Worm (Caenorhabditis elegans) whole organism, young adult: ENCODE results near the gene clec-55.

ENCODE experiments used
- B0261.1 ChIP-seq: sonication (generic microtip); optimal IDR thresholded peaks from 2 replicates; lab custom pipeline; 2016; ENCODE audit warnings: mild to moderate bottlenecking, missing genetic modification characterization, moderate library complexity, missing compliant biosample characterization
- B0336.3 ChIP-seq: fragments of 200-800 bp; sonication (Bioruptor generic); IDR thresholded peaks from 2 replicates; pipeline ENCODE4 v1.3.6; 2022; ENCODE audit warnings: missing genetic modification characterization, missing compliant biosample characterization
- D2030.7 ChIP-seq: fragments of 200-800 bp; sonication (Bioruptor generic); IDR thresholded peaks from 2 replicates; pipeline ENCODE4 v1.3.6; 2022; ENCODE audit warnings: missing genetic modification reagents, missing genetic modification characterization, missing compliant biosample characterization
- F23B12.7 ChIP-seq: sonication (generic microtip); optimal IDR thresholded peaks from 2 replicates; lab custom pipeline; 2017; ENCODE audit warnings: missing genetic modification characterization, mild to moderate bottlenecking, missing compliant biosample characterization, antibody characterized with exemption, moderate library complexity; ENCODE audit not compliant: insufficient read depth
- F33H1.4 ChIP-seq: fragments of 200-800 bp; sonication (Bioruptor generic); IDR thresholded peaks from 2 replicates; pipeline ENCODE4 v1.3.6; 2022; ENCODE audit warnings: missing genetic modification reagents, missing genetic modification characterization, missing compliant biosample characterization
- F39B2.1 ChIP-seq: fragments of 200-800 bp; sonication (Bioruptor generic); IDR thresholded peaks from 2 replicates; pipeline ENCODE4 v1.3.6; 2022; ENCODE audit warnings: missing genetic modification reagents, missing genetic modification characterization, missing compliant biosample characterization
- K11D2.4 ChIP-seq: fragments of 200-800 bp; sonication (Bioruptor generic); IDR thresholded peaks from 2 replicates; pipeline ENCODE4 v1.3.6; 2022; ENCODE audit warnings: missing genetic modification reagents, missing genetic modification characterization, missing compliant biosample characterization
- Y53F4B.3 ChIP-seq: fragments of 200-800 bp; sonication (Bioruptor generic); IDR thresholded peaks from 2 replicates; pipeline ENCODE4 v1.3.6; 2022; ENCODE audit warnings: missing genetic modification reagents, missing genetic modification characterization, missing compliant biosample characterization
- Y53G8AR.9 ChIP-seq: fragments of 200-800 bp; sonication (Bioruptor generic); conservative IDR thresholded peaks from 2 replicates; pipeline ENCODE4 v1.3.6; 2022; ENCODE audit warnings: missing genetic modification reagents, missing genetic modification characterization, missing compliant biosample characterization
- Y79H2A.3 ChIP-seq: fragments of 200-800 bp; sonication (Bioruptor generic); conservative IDR thresholded peaks from 2 replicates; pipeline ENCODE4 v1.3.6; 2022; ENCODE audit warnings: missing genetic modification reagents, missing genetic modification characterization, missing compliant biosample characterization
- Y95B8A.8 ChIP-seq: fragments of 200-800 bp; sonication (Bioruptor generic); IDR thresholded peaks from 2 replicates; pipeline ENCODE4 v1.3.6; 2022; ENCODE audit warnings: missing genetic modification reagents, missing genetic modification characterization, missing compliant biosample characterization
- attf-3 ChIP-seq: fragments of 200-800 bp; sonication (Bioruptor generic); conservative IDR thresholded peaks from 2 replicates; pipeline ENCODE4 v1.3.6; 2022; ENCODE audit warnings: missing genetic modification reagents, missing genetic modification characterization, missing compliant biosample characterization
- ccch-3 ChIP-seq: fragments of 200-800 bp; sonication (Bioruptor generic); optimal IDR thresholded peaks from 2 replicates; lab custom pipeline; 2018; ENCODE audit warnings: mild to moderate bottlenecking, missing genetic modification characterization, missing compliant biosample characterization
- cebp-2 ChIP-seq: fragments of 200-800 bp; sonication (Bioruptor generic); IDR thresholded peaks from 2 replicates; pipeline ENCODE4 v1.3.6; 2022; ENCODE audit warnings: missing genetic modification characterization, missing compliant biosample characterization
- dox-1 ChIP-seq: fragments of 200-800 bp; sonication (Bioruptor generic); IDR thresholded peaks from 2 replicates; pipeline ENCODE4 v1.3.6; 2022; ENCODE audit warnings: missing genetic modification reagents, missing genetic modification characterization, missing compliant biosample characterization
- dpff-1 ChIP-seq: sonication (generic microtip); optimal IDR thresholded peaks from 2 replicates; lab custom pipeline; 2017; ENCODE audit warnings: mild to moderate bottlenecking, missing genetic modification characterization, missing compliant biosample characterization
- efl-1 ChIP-seq: fragments of 150-350 bp; optimal IDR thresholded peaks from 2 replicates; lab custom pipeline; 2014; ENCODE audit warnings: missing biosample characterization, missing genetic modification reagents, missing genetic modification characterization
- egrh-3 ChIP-seq: fragments of 200-800 bp; sonication (Bioruptor generic); IDR thresholded peaks from 2 replicates; pipeline ENCODE4 v1.3.6; 2022; ENCODE audit warnings: missing genetic modification reagents, missing genetic modification characterization, missing compliant biosample characterization
- ekl-4 ChIP-seq: fragments of 200-800 bp; sonication (Bioruptor generic); IDR thresholded peaks from 2 replicates; pipeline ENCODE4 v1.3.6; 2022; ENCODE audit warnings: missing genetic modification reagents, missing genetic modification characterization, missing compliant biosample characterization
- him-1 ChIP-seq: sonication (generic microtip); optimal IDR thresholded peaks from 2 replicates; lab custom pipeline; 2016; ENCODE audit warnings: missing genotype, missing genetic modification reagents, missing genetic modification characterization, missing compliant biosample characterization
- hmg-1.2 ChIP-seq: fragments of 200-800 bp; sonication (Bioruptor generic); IDR thresholded peaks from 2 replicates; pipeline ENCODE4 v1.3.6; 2022; ENCODE audit warnings: missing genetic modification reagents, missing genetic modification characterization, missing compliant biosample characterization
- hmg-20 ChIP-seq: fragments of 200-800 bp; sonication (Bioruptor generic); IDR thresholded peaks from 2 replicates; pipeline ENCODE4 v1.3.6; 2022; ENCODE audit warnings: missing genetic modification reagents, missing genetic modification characterization, missing compliant biosample characterization
- hrde-1 ChIP-seq: sonication (generic microtip); optimal IDR thresholded peaks from 2 replicates; lab custom pipeline; 2016; ENCODE audit warnings: missing genetic modification characterization, mild to moderate bottlenecking, missing compliant biosample characterization, moderate library complexity, missing genotype, missing genetic modification reagents, borderline replicate concordance
- lin-54 ChIP-seq: fragments of 200-800 bp; sonication (Bioruptor generic); optimal IDR thresholded peaks from 2 replicates; lab custom pipeline; 2018; ENCODE audit warnings: mild to moderate bottlenecking, missing genetic modification characterization, missing compliant biosample characterization
- madf-6 ChIP-seq: fragments of 200-800 bp; sonication (Bioruptor generic); IDR thresholded peaks from 2 replicates; pipeline ENCODE4 v1.3.6; 2022; ENCODE audit warnings: missing genetic modification reagents, missing genetic modification characterization, missing compliant biosample characterization
- madf-8 ChIP-seq: fragments of 200-800 bp; sonication (Bioruptor generic); conservative IDR thresholded peaks from 2 replicates; pipeline ENCODE4 v1.3.6; 2022; ENCODE audit warnings: missing genetic modification reagents, missing genetic modification characterization, missing compliant biosample characterization
- mcd-1 ChIP-seq: fragments of 200-800 bp; sonication (Bioruptor generic); IDR thresholded peaks from 2 replicates; pipeline ENCODE4 v1.3.6; 2022; ENCODE audit warnings: missing genetic modification reagents, missing genetic modification characterization, missing compliant biosample characterization
- nfyb-1 ChIP-seq: fragments of 200-800 bp; sonication (Bioruptor generic); IDR thresholded peaks from 2 replicates; pipeline ENCODE4 v1.3.6; 2022; ENCODE audit warnings: missing genetic modification reagents, missing genetic modification characterization, missing compliant biosample characterization
- nhr-90 ChIP-seq: sonication (generic microtip); optimal IDR thresholded peaks from 2 replicates; lab custom pipeline; 2016; ENCODE audit warnings: missing genotype, mild to moderate bottlenecking, missing genetic modification characterization, missing compliant biosample characterization
- pbrm-1 ChIP-seq: fragments of 200-800 bp; sonication (Bioruptor generic); IDR thresholded peaks from 2 replicates; pipeline ENCODE4 v1.3.6; 2022; ENCODE audit warnings: missing genetic modification reagents, missing genetic modification characterization, missing compliant biosample characterization
- rcor-1 ChIP-seq: fragments of 200-800 bp; sonication (Bioruptor generic); IDR thresholded peaks from 2 replicates; pipeline ENCODE4 v1.3.6; 2022; ENCODE audit warnings: missing genetic modification reagents, missing genetic modification characterization, missing compliant biosample characterization
- repo-1 ChIP-seq: sonication (generic microtip); optimal IDR thresholded peaks from 2 replicates; lab custom pipeline; 2017; ENCODE audit warnings: mild to moderate bottlenecking, missing genetic modification characterization, missing compliant biosample characterization
- sdz-38 ChIP-seq: sonication (generic microtip); optimal IDR thresholded peaks from 2 replicates; lab custom pipeline; 2016; ENCODE audit warnings: missing genotype, missing genetic modification characterization, missing compliant biosample characterization
- sea-2 ChIP-seq: fragments of 200-800 bp; sonication (Bioruptor generic); IDR thresholded peaks from 2 replicates; pipeline ENCODE4 v1.3.6; 2022; ENCODE audit warnings: missing genetic modification characterization, missing compliant biosample characterization
- snpc-1.1 ChIP-seq: sonication (generic microtip); optimal IDR thresholded peaks from 2 replicates; lab custom pipeline; 2017; ENCODE audit warnings: missing genetic modification characterization, mild to moderate bottlenecking, missing compliant biosample characterization, antibody characterized with exemption, moderate library complexity, missing genotype, missing genetic modification reagents; ENCODE audit not compliant: insufficient read depth
- snpc-3.4 ChIP-seq: sonication (generic microtip); optimal IDR thresholded peaks from 2 replicates; lab custom pipeline; 2017; ENCODE audit warnings: missing genetic modification characterization, mild to moderate bottlenecking, missing compliant biosample characterization, antibody characterized with exemption, moderate library complexity, missing genotype, missing genetic modification reagents
- snpc-4 ChIP-seq, 5 experiments: fragments of 150-350 bp in 1 of 5; sonication (generic microtip) in 4 of 5; optimal IDR thresholded peaks; 2 replicates each; lab custom pipeline; 2014 to 2018; ENCODE audit warnings: missing genetic modification characterization in 5 of 5, missing biosample characterization in 3 of 5, antibody characterized with exemption in 2 of 5, mild to moderate bottlenecking in 2 of 5, missing compliant biosample characterization in 2 of 5, missing genotype in 2 of 5, moderate library complexity in 2 of 5, missing genetic modification reagents in 1 of 5
- tlf-1 ChIP-seq: fragments of 200-800 bp; sonication (Bioruptor generic); optimal IDR thresholded peaks from 2 replicates; lab custom pipeline; 2018; ENCODE audit warnings: mild to moderate bottlenecking, missing genetic modification characterization, missing compliant biosample characterization
- xnd-1 ChIP-seq: sonication (generic microtip); optimal IDR thresholded peaks from 2 replicates; lab custom pipeline; 2016; ENCODE audit warnings: missing genotype, missing genetic modification reagents, missing genetic modification characterization, missing compliant biosample characterization
- zfh-2 ChIP-seq: fragments of 200-800 bp; sonication (Bioruptor generic); conservative IDR thresholded peaks from 2 replicates; pipeline ENCODE4 v1.3.6; 2022; ENCODE audit warnings: missing genetic modification reagents, missing genetic modification characterization, missing compliant biosample characterization
- ztf-26 ChIP-seq: sonication (generic microtip); optimal IDR thresholded peaks from 2 replicates; lab custom pipeline; 2017; ENCODE audit warnings: missing genetic modification characterization, missing compliant biosample characterization
- ztf-6 ChIP-seq: fragments of 200-800 bp; sonication (Bioruptor generic); IDR thresholded peaks from 2 replicates; pipeline ENCODE4 v1.3.6; 2022; ENCODE audit warnings: missing genetic modification reagents, missing genetic modification characterization, missing compliant biosample characterization

clec-55 gene

ce11 chrV:14460122-14460521, 19.0 kb upstream of the clec-55 start:
- peak; percentile 5 for TF ChIP-seq xnd-1
- TF ChIP-seq Y53F4B.3 (GFP tag; lab: Robert Waterston, UW) = no peak
- TF ChIP-seq sdz-38 (tag; lab: Kevin White, UChicago) = no peak
- 0 out of 2 replicates have a peak, but pooled peaks have one; percentile 11 for TF ChIP-seq F33H1.4 (GFP tag; lab: Robert Waterston, UW)
- TF ChIP-seq madf-6 = 0 out of 2 replicates have a peak, but pooled peaks have one; percentile 28
- TF ChIP-seq B0336.3 (GFP tag; lab: Robert Waterston, UW) = no peak
- no peak for TF ChIP-seq dox-1
- TF ChIP-seq lin-54 (GFP tag; lab: Kevin White, UChicago) = peak; percentile 9
- TF ChIP-seq sea-2 = no peak
- peak; percentile 17 for TF ChIP-seq him-1
- no peak for TF ChIP-seq ekl-4 (GFP tag; lab: Robert Waterston, UW)
- TF ChIP-seq snpc-4 (GFP tag; optimal IDR thresholded peaks at IDR 0.05; lab: Kevin White, UChicago) = no peak
- TF ChIP-seq snpc-4 (tag; optimal IDR thresholded peaks at IDR 0.05; lab: Kevin White, UChicago) = peak in 1 of 4 experiments; percentile 13
- TF ChIP-seq hrde-1 = peak; percentile 66
- no peak for TF ChIP-seq nhr-90 (tag; lab: Kevin White, UChicago)

- 0 out of 2 replicates have a peak, but pooled peaks have one; percentile 15 for TF ChIP-seq nfyb-1
- TF ChIP-seq Y53G8AR.9 = no peak
- TF ChIP-seq snpc-3.4 = no peak
- peak; percentile 76 for TF ChIP-seq zfh-2 (GFP tag; lab: Robert Waterston, UW)
Measured at ce11 chrV:14460615-14461102, 18.4 kb upstream of the clec-55 start, which contains the start of gene F08H9.2. Gene F08H9.2 (plus strand): TSS chrV:14460665.

- TF ChIP-seq attf-3 (GFP tag; lab: Robert Waterston, UW) (no peak), hmg-20 (GFP tag; lab: Robert Waterston, UW) (no peak), K11D2.4 (no peak), cebp-2 (GFP tag; lab: Robert Waterston, UW) (no peak), ztf-6 (GFP tag; lab: Robert Waterston, UW) (no peak), ccch-3 (GFP tag; lab: Kevin White, UChicago) (no peak), mcd-1 (no peak), Y95B8A.8 (GFP tag; lab: Robert Waterston, UW) (no peak), ztf-26 (no peak), snpc-1.1 (tag; lab: Kevin White, UChicago) (no peak), Y53F4B.3 (GFP tag; lab: Robert Waterston, UW) (no peak), snpc-4 (GFP tag; optimal IDR thresholded peaks at IDR 0.05; lab: Kevin White, UChicago) (no peak), snpc-4 (tag; optimal IDR thresholded peaks at IDR 0.05; lab: Kevin White, UChicago) (no peak), F39B2.1 (GFP tag; lab: Robert Waterston, UW) (no peak), egrh-3 (GFP tag; lab: Robert Waterston, UW) (no peak), B0336.3 (GFP tag; lab: Robert Waterston, UW) (no peak), lin-54 (GFP tag; lab: Kevin White, UChicago) (no peak), B0261.1 (tag; lab: Kevin White, UChicago) (no peak)
Measured at ce11 chrV:14462653-14463052, 16.4 kb upstream of the clec-55 start.

ce11 chrV:14463087-14463486, 16.0 kb upstream of the clec-55 start, which contains the start of gene F08H9.3:
Gene F08H9.3 (minus strand): TSS chrV:14463338.
- TF ChIP-seq D2030.7 (GFP tag; lab: Robert Waterston, UW) (peak; percentile 82), snpc-1.1 (tag; lab: Kevin White, UChicago) (peak; percentile 93), madf-8 (GFP tag; lab: Robert Waterston, UW) (peak; percentile 35; the same call in 1 of the 2 replicates), mcd-1 (peak; percentile 74), zfh-2 (GFP tag; lab: Robert Waterston, UW) (peak; percentile 51; the same call in 1 of the 2 replicates), pbrm-1 (peak; percentile 75), F23B12.7 (tag; lab: Kevin White, UChicago) (peak; percentile 68), repo-1 (tag; lab: Kevin White, UChicago) (peak; percentile 18), Y79H2A.3 (GFP tag; lab: Robert Waterston, UW) (peak; percentile 82), dpff-1 (tag; lab: Kevin White, UChicago) (peak; percentile 9), hmg-1.2 (GFP tag; lab: Robert Waterston, UW) (peak; percentile 95), snpc-4 (GFP tag; optimal IDR thresholded peaks at IDR 0.05; lab: Kevin White, UChicago) (peak; percentile 85), snpc-4 (tag; optimal IDR thresholded peaks at IDR 0.05; lab: Kevin White, UChicago) (peak; percentile 90 to 98 (median 94)), tlf-1 (GFP tag; lab: Kevin White, UChicago) (peak; percentile 6), F33H1.4 (GFP tag; lab: Robert Waterston, UW) (peak; percentile 51), efl-1 (GFP tag; lab: Kevin White, UChicago) (peak; percentile 10), dox-1 (peak; percentile 84), rcor-1 (GFP tag; lab: Robert Waterston, UW) (peak; percentile 55; the same call in 1 of the 2 replicates)
